Fruit fly (Drosophila melanogaster): ENCODE measurements around the gene S6kII.

DNA sequence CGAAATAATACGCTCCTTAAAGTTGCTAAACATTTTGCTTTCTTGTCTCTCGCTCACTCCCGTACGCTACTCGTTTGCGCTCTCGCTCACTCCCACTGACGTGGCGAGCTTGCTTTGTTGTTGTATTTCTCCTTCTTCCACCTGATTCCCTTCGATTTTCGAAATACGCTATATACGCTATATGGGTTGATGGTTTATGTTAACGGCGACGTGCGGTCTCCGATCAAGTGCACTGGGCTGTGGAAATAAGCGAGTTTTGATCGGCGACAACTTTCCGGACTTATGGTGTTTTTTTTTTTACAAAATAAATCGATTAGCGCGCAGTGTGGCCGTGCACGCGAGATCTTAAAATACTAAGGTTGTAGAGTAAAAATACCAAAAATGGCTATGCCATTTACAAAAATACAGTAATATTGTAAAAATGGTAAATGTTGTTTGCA is 10.3 kb downstream of the S6kII start, which contains the start of gene CG17598:
- no peak for TF ChIP-seq OdsH (GFP tag; optimal IDR thresholded peaks at IDR 0.05)
- TF ChIP-seq CrebA (GFP tag; optimal IDR thresholded peaks at IDR 0.05; ENCODE audit: borderline replicate concordance) = no peak
- no peak for TF ChIP-seq N (GFP tag; optimal IDR thresholded peaks at IDR 0.05)
- no peak for TF ChIP-seq CG9705 (GFP tag; optimal IDR thresholded peaks at IDR 0.05)
- TF ChIP-seq Jra (GFP tag; optimal IDR thresholded peaks at IDR 0.05) = no peak
- TF ChIP-seq Hr78 (GFP tag; optimal IDR thresholded peaks at IDR 0.05) = no peak
- no peak for TF ChIP-seq Abd-B (GFP tag; optimal IDR thresholded peaks at IDR 0.05)
- TF ChIP-seq rgr (GFP tag; optimal IDR thresholded peaks at IDR 0.05) = no peak
- TF ChIP-seq Vsx2 (GFP tag; optimal IDR thresholded peaks at IDR 0.05; ENCODE audit: partially characterized antibody) = no peak
- no peak for TF ChIP-seq psq (GFP tag; optimal IDR thresholded peaks at IDR 0.05)
- TF ChIP-seq dsf (GFP tag; optimal IDR thresholded peaks at IDR 0.05; ENCODE audit: borderline replicate concordance) = no peak
- TF ChIP-seq lola (GFP tag; optimal IDR thresholded peaks at IDR 0.05) = no peak
- no peak for TF ChIP-seq Sp1 (GFP tag; optimal IDR thresholded peaks at IDR 0.05)

Data from whole organism, wandering third instar larva.